Fruit fly (Drosophila melanogaster) whole organism, embryonic: ENCODE results near the gene CG31627.
A peak's percentile ranks its signal among the peaks of the same experiment; 100 is the strongest.

ENCODE experiments used
- Adf1 ChIP-seq: fragments of 200-800 bp; sonication (Bioruptor generic); IDR thresholded peaks from 2 replicates; pipeline ENCODE4 v1.3.6; 2022; ENCODE audit warnings: missing biosample characterization, missing genetic modification characterization
- Awh ChIP-seq: fragments of 200-800 bp; sonication (Bioruptor generic); IDR thresholded peaks from 2 replicates; pipeline ENCODE4, ENCODE4 v1.3.6; 2022; ENCODE audit warnings: missing biosample characterization, missing genetic modification characterization
- C15 ChIP-seq: fragments of 200-800 bp; sonication (Bioruptor generic); IDR thresholded peaks from 3 replicates; pipeline ENCODE4 v1.3.6; 2022; ENCODE audit warnings: missing biosample characterization, missing genetic modification characterization
- CG10209 ChIP-seq: fragments of 200-800 bp; sonication (Bioruptor generic); optimal IDR thresholded peaks from 3 replicates; lab custom pipeline; 2017; ENCODE audit warnings: missing biosample characterization, mild to moderate bottlenecking, missing genetic modification characterization, missing genetic modification reagents
- CG10565 ChIP-seq: fragments of 200-800 bp; sonication (Bioruptor generic); optimal IDR thresholded peaks from 3 replicates; lab custom pipeline; 2016; ENCODE audit warnings: missing biosample characterization, mild to moderate bottlenecking, missing genetic modification characterization
- CG14710 ChIP-seq: fragments of 200-800 bp; sonication (Bioruptor generic); optimal IDR thresholded peaks from 3 replicates; lab custom pipeline; 2019; ENCODE audit warnings: missing biosample characterization, mild to moderate bottlenecking, missing genetic modification characterization, moderate library complexity
- CG16779 ChIP-seq: fragments of 200-800 bp; sonication (Bioruptor generic); IDR thresholded peaks from 2 replicates; pipeline ENCODE4 v1.3.6; 2022; ENCODE audit warnings: missing biosample characterization, missing genetic modification characterization
- CG17186 ChIP-seq: fragments of 200-800 bp; sonication (Bioruptor generic); optimal IDR thresholded peaks from 3 replicates; lab custom pipeline; 2017; ENCODE audit warnings: missing biosample characterization, missing genetic modification reagents, missing genetic modification characterization
- CG17568 ChIP-seq: fragments of 200-800 bp; sonication (Bioruptor generic); optimal IDR thresholded peaks from 2 replicates; lab custom pipeline; 2018; ENCODE audit warnings: missing biosample characterization, mild to moderate bottlenecking, missing genetic modification characterization, moderate library complexity
- CG2116 ChIP-seq: fragments of 200-800 bp; sonication (Bioruptor generic); optimal IDR thresholded peaks from 3 replicates; lab custom pipeline; 2018; ENCODE audit warnings: missing biosample characterization, mild to moderate bottlenecking, missing genetic modification characterization
- CG30403 ChIP-seq: fragments of 200-800 bp; sonication (Bioruptor generic); optimal IDR thresholded peaks from 3 replicates; lab custom pipeline; 2016; ENCODE audit warnings: missing biosample characterization, missing genetic modification characterization
- CG31224 ChIP-seq: fragments of 200-800 bp; sonication (Bioruptor generic); IDR thresholded peaks from 2 replicates; pipeline ENCODE4 v1.3.6; 2022; ENCODE audit warnings: missing biosample characterization, missing genetic modification characterization
- CG31365 ChIP-seq: fragments of 200-800 bp; sonication (Bioruptor generic); optimal IDR thresholded peaks from 2 replicates; lab custom pipeline; 2018; ENCODE audit warnings: missing biosample characterization, mild to moderate bottlenecking, missing genetic modification characterization
- CG31388 ChIP-seq: fragments of 200-800 bp; sonication (Bioruptor generic); optimal IDR thresholded peaks from 2 replicates; lab custom pipeline; 2016; ENCODE audit warnings: missing biosample characterization, missing genetic modification characterization
- CG31441 ChIP-seq: fragments of 200-800 bp; sonication (Bioruptor generic); IDR thresholded peaks from 2 replicates; pipeline ENCODE4 v1.3.6; 2022; ENCODE audit warnings: missing biosample characterization, missing genetic modification characterization
- CG32772 ChIP-seq: fragments of 200-800 bp; sonication (Bioruptor generic); IDR thresholded peaks from 2 replicates; pipeline ENCODE4 v1.3.6; 2022; ENCODE audit warnings: missing biosample characterization, missing genetic modification characterization
- CG4707 ChIP-seq: fragments of 200-800 bp; sonication (Bioruptor generic); optimal IDR thresholded peaks from 2 replicates; lab custom pipeline; 2018; ENCODE audit warnings: missing biosample characterization, mild to moderate bottlenecking, missing genetic modification characterization, moderate library complexity
- CG6683 ChIP-seq: fragments of 200-800 bp; sonication (Bioruptor generic); optimal IDR thresholded peaks from 2 replicates; lab custom pipeline; 2017; ENCODE audit warnings: missing biosample characterization, mild to moderate bottlenecking, missing genetic modification characterization, missing genetic modification reagents
- CG6813 ChIP-seq: fragments of 200-800 bp; sonication (Bioruptor generic); optimal IDR thresholded peaks from 2 replicates; lab custom pipeline; 2017; ENCODE audit warnings: missing biosample characterization, missing genetic modification characterization, mild to moderate bottlenecking, moderate library complexity, missing genetic modification reagents
- CG7745 ChIP-seq: fragments of 200-800 bp; sonication (Bioruptor generic); optimal IDR thresholded peaks from 2 replicates; lab custom pipeline; 2018; ENCODE audit warnings: missing biosample characterization, mild to moderate bottlenecking, missing genetic modification characterization, moderate library complexity
- CG7839 ChIP-seq: fragments of 200-800 bp; sonication (Bioruptor generic); optimal IDR thresholded peaks from 3 replicates; lab custom pipeline; 2018; ENCODE audit warnings: missing biosample characterization, mild to moderate bottlenecking, missing genetic modification characterization, moderate library complexity
- CG7987 ChIP-seq: fragments of 200-800 bp; sonication (Bioruptor generic); optimal IDR thresholded peaks from 2 replicates; lab custom pipeline; 2018; ENCODE audit warnings: missing biosample characterization, mild to moderate bottlenecking, missing genetic modification characterization, moderate library complexity
- Chrac-16 ChIP-seq: fragments of 200-800 bp; sonication (Bioruptor generic); optimal IDR thresholded peaks from 3 replicates; lab custom pipeline; 2016; ENCODE audit warnings: missing biosample characterization, missing genetic modification characterization
- CoRest ChIP-seq: fragments of 200-800 bp; sonication (Bioruptor generic); optimal IDR thresholded peaks from 3 replicates; lab custom pipeline; 2018; ENCODE audit warnings: missing biosample characterization, mild to moderate bottlenecking, missing genetic modification characterization, moderate library complexity
- H2.0 ChIP-seq: fragments of 200-800 bp; sonication (Bioruptor generic); IDR thresholded peaks from 2 replicates; pipeline ENCODE4 v1.3.6; 2022; ENCODE audit warnings: missing biosample characterization, missing genetic modification characterization
- Hey ChIP-seq: fragments of 200-800 bp; sonication (Bioruptor generic); optimal IDR thresholded peaks from 3 replicates; lab custom pipeline; 2018; ENCODE audit warnings: missing biosample characterization, mild to moderate bottlenecking, missing genetic modification characterization
- Jarid2 ChIP-seq: fragments of 200-800 bp; sonication (Bioruptor generic); optimal IDR thresholded peaks from 3 replicates; lab custom pipeline; 2017; ENCODE audit warnings: mild to moderate bottlenecking, missing biosample characterization, missing genetic modification reagents, missing genetic modification characterization
- Kr ChIP-seq: fragments of 200-800 bp; sonication (Bioruptor generic); optimal IDR thresholded peaks from 2 replicates; lab custom pipeline; 2017; ENCODE audit warnings: missing biosample characterization, mild to moderate bottlenecking, missing genetic modification characterization
- Lhr ChIP-seq: fragments of 200-800 bp; sonication (Bioruptor generic); optimal IDR thresholded peaks from 3 replicates; lab custom pipeline; 2017; ENCODE audit warnings: mild to moderate bottlenecking, missing biosample characterization, missing genetic modification reagents, missing genetic modification characterization
- MBD-R2 ChIP-seq: fragments of 200-800 bp; sonication (Bioruptor generic); IDR thresholded peaks from 2 replicates; pipeline ENCODE4 v1.3.6; 2022; ENCODE audit warnings: missing biosample characterization, missing genetic modification characterization
- NFAT ChIP-seq: fragments of 200-800 bp; sonication (Bioruptor generic); IDR thresholded peaks from 2 replicates; pipeline ENCODE4 v1.3.6; 2022; ENCODE audit warnings: missing biosample characterization, missing genetic modification characterization
- Sox100B ChIP-seq: fragments of 200-800 bp; sonication (Bioruptor generic); optimal IDR thresholded peaks from 3 replicates; lab custom pipeline; 2018; ENCODE audit warnings: missing biosample characterization, mild to moderate bottlenecking, missing genetic modification characterization
- Sry-δ ChIP-seq: fragments of 200-800 bp; sonication (Bioruptor generic); optimal IDR thresholded peaks from 2 replicates; lab custom pipeline; 2016; ENCODE audit warnings: missing biosample characterization, missing genetic modification characterization
- Usf ChIP-seq: fragments of 200-800 bp; sonication (Bioruptor generic); optimal IDR thresholded peaks from 2 replicates; lab custom pipeline; 2017; ENCODE audit warnings: missing genotype, missing biosample characterization, missing genetic modification characterization
- az2 ChIP-seq: fragments of 200-800 bp; sonication (Bioruptor generic); optimal IDR thresholded peaks from 3 replicates; lab custom pipeline; 2016; ENCODE audit warnings: missing biosample characterization, missing genetic modification characterization
- cg ChIP-seq: fragments of 200-800 bp; sonication (Bioruptor generic); optimal IDR thresholded peaks from 3 replicates; lab custom pipeline; 2019; ENCODE audit warnings: missing biosample characterization, mild to moderate bottlenecking, missing genetic modification characterization, moderate library complexity
- da ChIP-seq: fragments of 200-800 bp; sonication (Bioruptor generic); optimal IDR thresholded peaks from 2 replicates; lab custom pipeline; 2016; ENCODE audit warnings: missing biosample characterization, missing genetic modification characterization
- dpn ChIP-seq, 2 experiments: fragments of 200-800 bp; sonication (Bioruptor generic); optimal IDR thresholded peaks; 3 replicates each; lab custom pipeline; 2016; ENCODE audit warnings: missing biosample characterization in 2 of 2, missing genetic modification characterization in 2 of 2
- fd3F ChIP-seq: fragments of 200-800 bp; sonication (Bioruptor generic); optimal IDR thresholded peaks from 2 replicates; lab custom pipeline; 2018; ENCODE audit warnings: missing biosample characterization, mild to moderate bottlenecking, missing genetic modification characterization, moderate library complexity
- fru ChIP-seq: fragments of >200 bp; optimal IDR thresholded peaks from 2 replicates; lab custom pipeline; 2017
- gsb-n ChIP-seq: fragments of 200-800 bp; sonication (Bioruptor generic); optimal IDR thresholded peaks from 3 replicates; lab custom pipeline; 2018; ENCODE audit warnings: missing biosample characterization, mild to moderate bottlenecking, missing genetic modification characterization
- inv ChIP-seq: fragments of 200-800 bp; sonication (Bioruptor generic); IDR thresholded peaks from 2 replicates; pipeline ENCODE4 v1.3.6; 2022; ENCODE audit warnings: missing biosample characterization, missing genetic modification characterization; ENCODE audit not compliant: partially characterized antibody
- ken ChIP-seq: fragments of 200-800 bp; sonication (Bioruptor generic); IDR thresholded peaks from 3 replicates; pipeline ENCODE4 v1.3.6; 2022; ENCODE audit warnings: missing biosample characterization, missing genetic modification characterization
- klu ChIP-seq: fragments of 200-800 bp; sonication (Bioruptor generic); IDR thresholded peaks from 2 replicates; pipeline ENCODE4 v1.3.6; 2022; ENCODE audit warnings: missing biosample characterization, missing genetic modification characterization
- lab ChIP-seq: fragments of 200-800 bp; sonication (Bioruptor generic); optimal IDR thresholded peaks from 3 replicates; lab custom pipeline; 2017; ENCODE audit warnings: missing biosample characterization, missing genetic modification characterization, mild to moderate bottlenecking, moderate library complexity, missing genetic modification reagents
- mld ChIP-seq: fragments of 200-800 bp; sonication (Bioruptor generic); IDR thresholded peaks from 3 replicates; pipeline ENCODE4 v1.3.6; 2022; ENCODE audit warnings: missing biosample characterization, missing genetic modification characterization; ENCODE audit not compliant: partially characterized antibody
- nom ChIP-seq: fragments of 200-800 bp; sonication (Bioruptor generic); optimal IDR thresholded peaks from 2 replicates; lab custom pipeline; 2017; ENCODE audit warnings: missing biosample characterization, missing genetic modification characterization, mild to moderate bottlenecking, moderate library complexity, missing genetic modification reagents
- onecut ChIP-seq: fragments of 200-800 bp; sonication (Bioruptor generic); IDR thresholded peaks from 2 replicates; pipeline ENCODE4 v1.3.6; 2022; ENCODE audit warnings: missing biosample characterization, missing genetic modification characterization
- org-1 ChIP-seq: fragments of 200-800 bp; sonication (Bioruptor generic); optimal IDR thresholded peaks from 2 replicates; lab custom pipeline; 2017; ENCODE audit warnings: missing biosample characterization, missing genetic modification characterization
- tap ChIP-seq: fragments of 200-800 bp; optimal IDR thresholded peaks from 3 replicates; lab custom pipeline; 2019; ENCODE audit warnings: missing biosample characterization, mild to moderate bottlenecking, missing genetic modification characterization, moderate library complexity
- tx ChIP-seq: fragments of 200-800 bp; sonication (Bioruptor generic); optimal IDR thresholded peaks from 2 replicates; lab custom pipeline; 2016; ENCODE audit warnings: missing biosample characterization, missing genetic modification characterization
- yki ChIP-seq: fragments of >200 bp; optimal IDR thresholded peaks from 3 replicates; lab custom pipeline; 2018

The CG31627 gene

dm6 chr2L:21219640-21220085, 46.6 kb downstream of the CG31627 start (continued):
- no peak for TF ChIP-seq Awh (GFP tag; lab: Robert Waterston, UW)
- TF ChIP-seq nom (GFP tag; lab: Kevin White, UChicago) = peak; percentile 21
- TF ChIP-seq CG30403 (GFP tag; lab: Kevin White, UChicago) = no peak
- no peak for TF ChIP-seq Sox100B (GFP tag; lab: Kevin White, UChicago)
- TF ChIP-seq Lhr (GFP tag; lab: Kevin White, UChicago) = no peak
- TF ChIP-seq Hey = no peak
- no peak for TF ChIP-seq Kr
- no peak for TF ChIP-seq H2.0 (GFP tag; lab: Robert Waterston, UW)
- TF ChIP-seq CG31224 = no peak
- TF ChIP-seq Jarid2 (GFP tag; lab: Kevin White, UChicago) = no peak
- TF ChIP-seq tap (tag; lab: Kevin White, UChicago) = no peak
- TF ChIP-seq C15 = no peak
- no peak for TF ChIP-seq CG7987 (GFP tag; lab: Kevin White, UChicago)
- no peak for TF ChIP-seq CG7745 (tag; lab: Kevin White, UChicago)
- no peak for TF ChIP-seq CG31388
- TF ChIP-seq lab (GFP tag; lab: Kevin White, UChicago) = peak; percentile 35
- TF ChIP-seq CG4707 (GFP tag; lab: Kevin White, UChicago) = peak; percentile 29
- no peak for TF ChIP-seq yki (lab: Kevin White, UChicago)
- TF ChIP-seq fd3F (GFP tag; lab: Kevin White, UChicago) = no peak
- no peak for TF ChIP-seq onecut (GFP tag; lab: Robert Waterston, UW)
- no peak for TF ChIP-seq CG31441 (GFP tag; lab: Robert Waterston, UW)
- TF ChIP-seq ken (GFP tag; lab: Robert Waterston, UW) = peak; percentile 21; the same call in 1 of the 3 replicates
- no peak for TF ChIP-seq CG10565 (GFP tag; lab: Kevin White, UChicago)
- no peak for TF ChIP-seq CoRest (tag; lab: Kevin White, UChicago)
- no peak for TF ChIP-seq CG32772 (GFP tag; lab: Robert Waterston, UW)
- TF ChIP-seq CG6683 (GFP tag; lab: Kevin White, UChicago) = no peak
- no peak for TF ChIP-seq tx (GFP tag; lab: Kevin White, UChicago)
- TF ChIP-seq CG7839 (tag; lab: Kevin White, UChicago) = no peak
- no peak for TF ChIP-seq NFAT
- no peak for TF ChIP-seq Chrac-16 (GFP tag; lab: Kevin White, UChicago)
- TF ChIP-seq fru = no peak
- TF ChIP-seq cg (GFP tag; lab: Kevin White, UChicago) = peak; percentile 41
- TF ChIP-seq CG10209 (GFP tag; lab: Kevin White, UChicago) = no peak
- TF ChIP-seq az2 (GFP tag; lab: Kevin White, UChicago) = no peak
- TF ChIP-seq org-1 (GFP tag; lab: Kevin White, UChicago) = no peak
- TF ChIP-seq Usf (GFP tag; lab: Kevin White, UChicago) = no peak
- peak; percentile 3 for TF ChIP-seq CG6813 (GFP tag; lab: Kevin White, UChicago)
- TF ChIP-seq da (GFP tag; lab: Kevin White, UChicago) = no peak
- no peak for TF ChIP-seq CG14710
- no peak for TF ChIP-seq CG17568
- TF ChIP-seq CG16779 (GFP tag; lab: Robert Waterston, UW) = no peak
- TF ChIP-seq MBD-R2 (GFP tag; lab: Robert Waterston, UW) = 0 out of 2 replicates have a peak, but pooled peaks have one; percentile 9
- TF ChIP-seq CG31365 (tag; lab: Kevin White, UChicago) = no peak
- TF ChIP-seq CG17186 = no peak
- TF ChIP-seq Sry-δ = no peak
- no peak for TF ChIP-seq klu (GFP tag; lab: Robert Waterston, UW)
- no peak for TF ChIP-seq CG2116
- no peak for TF ChIP-seq inv (GFP tag; lab: Robert Waterston, UW)
- no peak for TF ChIP-seq gsb-n (tag; lab: Kevin White, UChicago)
- TF ChIP-seq Adf1 (GFP tag; lab: Robert Waterston, UW) = no peak
- no peak for TF ChIP-seq dpn (GFP tag; optimal IDR thresholded peaks at IDR 0.05; lab: Kevin White, UChicago)
- TF ChIP-seq mld (GFP tag; lab: Robert Waterston, UW) = no peak
